Fruit fly (Drosophila melanogaster) whole organism: ENCODE results near the gene Cyt-c1L.

Experiments used
- CG8478 ChIP-seq: fragments of >200 bp; optimal IDR thresholded peaks from 2 replicates; lab custom pipeline; 2018; ENCODE audit warnings: inconsistent platforms
- Dll ChIP-seq: fragments of >200 bp; optimal IDR thresholded peaks from 2 replicates; lab custom pipeline; 2017
- EcR ChIP-seq, 2 experiments: fragments of >200 bp; optimal IDR thresholded peaks; 2 replicates each; lab custom pipeline; 2017; ENCODE audit warnings: missing biosample characterization in 2 of 2, missing genetic modification characterization in 2 of 2, missing genetic modification reagents in 2 of 2
- pan ChIP-seq: fragments of >200 bp; optimal IDR thresholded peaks from 2 replicates; lab custom pipeline; 2017
- psq ChIP-seq: fragments of >200 bp; optimal IDR thresholded peaks from 2 replicates; lab custom pipeline; 2017
- usp ChIP-seq: fragments of >200 bp; optimal IDR thresholded peaks from 2 replicates; lab custom pipeline; 2017; ENCODE audit warnings: missing biosample characterization, missing genetic modification characterization, mixed read lengths

Gene Cyt-c1L

DNA sequence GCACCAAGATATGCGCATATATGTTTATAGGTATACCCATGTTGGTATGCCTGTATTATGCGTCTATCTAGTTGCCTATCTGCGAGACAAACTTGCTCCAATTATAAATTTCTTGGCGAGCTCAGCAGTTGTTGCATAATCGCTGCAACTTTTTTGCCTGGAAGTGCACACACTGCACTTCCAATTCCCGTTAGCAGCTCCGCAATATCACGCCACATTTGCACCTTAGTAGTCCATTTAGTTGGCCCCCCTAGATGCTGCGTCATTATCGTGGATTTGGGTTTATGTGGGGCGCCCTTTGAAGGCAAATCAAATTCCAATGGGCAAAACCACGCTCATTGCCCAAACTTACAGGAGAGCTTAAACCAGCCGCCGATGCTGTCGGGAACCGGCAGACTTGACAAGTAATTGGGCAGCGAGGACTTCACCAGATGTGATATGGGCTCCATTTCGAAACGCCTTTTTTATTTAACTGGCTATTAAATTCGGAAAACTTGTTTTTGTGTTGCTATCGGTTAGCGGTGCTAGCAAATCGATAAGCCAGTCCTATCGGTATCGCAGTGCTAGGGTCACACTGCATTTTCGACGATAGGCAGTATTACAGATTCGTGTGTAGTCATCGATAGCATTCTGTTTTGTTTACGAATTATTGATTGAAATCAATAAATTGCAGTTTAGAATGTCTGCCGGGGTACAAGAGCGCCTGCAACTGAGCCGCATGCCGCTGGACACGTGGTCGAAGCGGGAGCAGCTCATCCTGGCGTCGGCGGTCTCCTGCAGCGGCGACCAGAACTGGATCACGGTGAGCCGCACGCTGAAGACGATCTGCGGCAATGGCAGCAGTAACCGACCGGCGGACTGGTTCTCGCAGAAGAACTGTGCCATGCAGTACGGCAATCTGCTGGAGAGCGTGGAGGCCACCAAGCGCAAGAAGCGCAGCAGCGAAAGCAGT lies 19.2 kb upstream of the Cyt-c1L start, which contains the start of the genes Cisd2 and Brd8:
Gene Cisd2, minus strand, starts transcription at position 538 of the 952 bp plus-strand sequence.
Gene Brd8, plus strand, starts transcription at position 595 of the 952 bp plus-strand sequence.
- no peak for TF ChIP-seq usp (GFP tag; lab: Kevin White, UChicago)
- no peak for TF ChIP-seq EcR (GFP tag; optimal IDR thresholded peaks at IDR 0.05; lab: Kevin White, UChicago)
- no peak for TF ChIP-seq CG8478 (lab: Kevin White, UChicago)
- no peak for TF ChIP-seq Dll
- no peak for TF ChIP-seq psq
- TF ChIP-seq pan (lab: Kevin White, UChicago) = no peak

DNA sequence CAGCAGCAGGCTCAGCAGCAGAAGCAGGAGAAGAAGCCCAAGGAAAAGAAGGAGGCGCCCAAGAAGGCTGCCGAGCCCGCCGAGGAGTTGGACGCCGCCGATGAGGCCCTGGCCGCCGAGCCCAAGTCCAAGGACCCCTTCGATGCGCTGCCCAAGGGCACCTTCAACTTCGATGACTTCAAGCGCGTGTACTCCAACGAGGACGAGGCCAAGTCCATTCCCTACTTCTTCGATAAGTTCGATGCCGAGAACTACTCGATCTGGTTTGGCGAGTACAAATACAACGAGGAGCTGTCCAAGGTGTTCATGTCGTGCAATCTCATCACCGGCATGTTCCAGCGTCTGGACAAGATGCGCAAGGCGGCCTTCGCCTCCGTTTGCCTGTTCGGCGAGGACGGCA lies 17.2 kb upstream of the Cyt-c1L start:
- TF ChIP-seq Dll (no peak), CG8478 (lab: Kevin White, UChicago) (no peak), usp (GFP tag; lab: Kevin White, UChicago) (no peak), psq (no peak), EcR (GFP tag; optimal IDR thresholded peaks at IDR 0.05; lab: Kevin White, UChicago) (no peak), pan (lab: Kevin White, UChicago) (no peak)

DNA sequence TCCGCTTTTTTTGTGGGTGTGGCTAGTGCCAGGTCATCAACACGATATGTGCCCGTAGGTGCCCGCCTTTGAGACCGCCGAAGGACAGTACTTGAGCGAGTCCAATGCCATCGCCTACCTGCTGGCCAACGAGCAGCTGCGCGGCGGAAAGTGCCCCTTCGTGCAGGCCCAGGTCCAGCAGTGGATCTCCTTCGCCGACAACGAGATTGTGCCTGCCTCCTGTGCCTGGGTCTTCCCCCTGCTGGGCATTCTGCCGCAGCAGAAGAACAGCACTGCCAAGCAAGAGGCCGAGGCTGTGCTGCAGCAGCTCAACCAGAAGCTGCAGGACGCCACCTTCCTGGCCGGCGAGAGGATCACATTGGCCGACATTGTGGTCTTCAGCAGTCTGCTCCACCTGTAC lies 16.7 kb upstream of the Cyt-c1L start:
- TF ChIP-seq usp (GFP tag; lab: Kevin White, UChicago) (no peak), EcR (GFP tag; optimal IDR thresholded peaks at IDR 0.05; lab: Kevin White, UChicago) (no peak), pan (lab: Kevin White, UChicago) (no peak), CG8478 (lab: Kevin White, UChicago) (no peak), psq (no peak)

DNA sequence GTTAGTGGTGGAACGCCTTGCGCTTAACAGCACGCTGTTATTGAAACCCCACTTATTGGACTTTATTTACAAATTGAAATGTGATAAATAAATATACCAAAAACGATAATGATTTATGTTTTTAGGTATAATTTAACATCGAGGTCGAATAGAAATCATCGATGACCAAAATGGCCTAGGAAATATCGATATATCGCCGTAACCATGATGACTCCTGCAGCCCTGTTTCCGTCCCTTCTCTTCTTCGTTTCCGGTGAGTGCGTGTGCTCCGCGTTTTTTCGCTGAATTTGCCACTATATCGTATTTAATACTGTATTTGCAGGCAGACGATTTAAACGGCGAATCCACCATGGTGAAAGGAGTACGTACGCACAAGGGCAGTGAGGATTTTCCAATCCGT lies 16.0 kb upstream of the Cyt-c1L start, which contains the start of gene eEF1gamma:
Gene eEF1gamma, plus strand, starts transcription at position 225 of the 400 bp plus-strand sequence.
- TF ChIP-seq EcR (GFP tag; optimal IDR thresholded peaks at IDR 0.05; lab: Kevin White, UChicago) (no peak), pan (lab: Kevin White, UChicago) (no peak), Dll (no peak), CG8478 (lab: Kevin White, UChicago) (no peak), psq (no peak), usp (GFP tag; lab: Kevin White, UChicago) (no peak)

DNA sequence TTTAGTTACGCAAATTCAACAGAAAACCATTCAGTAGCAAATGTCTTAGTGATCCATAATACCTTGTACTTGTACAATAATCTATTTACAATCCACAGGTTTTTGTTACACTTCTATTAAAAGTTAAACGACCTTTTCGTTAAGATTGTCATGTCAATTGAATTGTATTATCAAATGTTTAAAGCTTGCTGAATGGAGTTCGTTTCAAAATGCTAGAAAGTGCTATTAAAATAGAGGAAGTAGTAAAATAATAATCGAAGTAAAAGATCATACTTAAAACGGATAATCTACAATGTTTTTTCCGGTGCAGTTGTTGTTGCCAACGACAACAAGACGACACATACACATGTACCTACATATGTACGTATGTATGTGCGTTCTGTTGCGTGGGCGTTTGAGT lies 14.1 kb upstream of the Cyt-c1L start:
- TF ChIP-seq CG8478 (lab: Kevin White, UChicago) = no peak
- TF ChIP-seq usp (GFP tag; lab: Kevin White, UChicago) = no peak
- no peak for TF ChIP-seq pan (lab: Kevin White, UChicago)
- TF ChIP-seq Dll = no peak
- TF ChIP-seq EcR (GFP tag; optimal IDR thresholded peaks at IDR 0.05; lab: Kevin White, UChicago) = no peak
- TF ChIP-seq psq = no peak

DNA sequence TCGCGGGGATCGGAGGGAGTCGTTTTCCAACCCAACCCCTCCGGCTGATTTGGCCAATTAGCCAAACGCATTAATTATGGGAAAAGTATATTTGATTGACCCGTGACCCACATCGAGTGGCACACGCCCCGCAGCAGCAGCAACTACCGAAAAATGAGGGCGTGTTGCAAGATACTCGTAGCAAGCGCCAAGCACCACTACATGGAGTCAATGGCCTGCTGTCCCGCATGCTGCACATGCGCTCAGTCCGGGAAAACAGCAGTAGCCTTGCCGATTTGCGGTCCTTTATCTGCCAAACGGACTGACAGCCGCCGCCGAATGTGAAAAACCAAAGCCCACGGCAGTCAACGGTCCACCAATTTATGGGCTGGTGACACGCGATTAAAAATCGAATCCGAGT lies 13.4 kb upstream of the Cyt-c1L start:
- TF ChIP-seq pan (lab: Kevin White, UChicago) (no peak), EcR (GFP tag; optimal IDR thresholded peaks at IDR 0.05; lab: Kevin White, UChicago) (no peak), psq (no peak), Dll (no peak), usp (GFP tag; lab: Kevin White, UChicago) (no peak), CG8478 (lab: Kevin White, UChicago) (no peak)

DNA sequence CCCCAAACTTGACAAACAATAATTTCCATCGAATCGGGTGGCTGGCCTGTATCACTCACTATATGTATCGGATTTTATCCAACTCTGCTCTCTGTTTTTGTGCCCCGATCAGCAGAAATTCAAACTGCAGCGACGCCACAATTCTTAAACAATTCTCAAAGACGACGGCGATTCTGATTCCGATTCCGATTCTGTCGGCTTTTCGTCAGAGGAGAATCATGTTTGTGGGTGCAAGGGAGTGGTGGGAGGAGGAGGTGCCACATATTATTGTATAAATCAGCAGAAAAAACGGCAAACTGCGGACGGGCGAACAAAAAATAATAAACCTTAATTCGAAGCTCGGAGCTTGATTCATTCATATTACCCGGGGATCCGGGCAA lies 12.5 kb upstream of the Cyt-c1L start:
- no peak for TF ChIP-seq EcR (GFP tag; optimal IDR thresholded peaks at IDR 0.05; lab: Kevin White, UChicago)
- no peak for TF ChIP-seq Dll
- no peak for TF ChIP-seq psq
- no peak for TF ChIP-seq pan (lab: Kevin White, UChicago)
- TF ChIP-seq CG8478 (lab: Kevin White, UChicago) = no peak
- no peak for TF ChIP-seq usp (GFP tag; lab: Kevin White, UChicago)

DNA sequence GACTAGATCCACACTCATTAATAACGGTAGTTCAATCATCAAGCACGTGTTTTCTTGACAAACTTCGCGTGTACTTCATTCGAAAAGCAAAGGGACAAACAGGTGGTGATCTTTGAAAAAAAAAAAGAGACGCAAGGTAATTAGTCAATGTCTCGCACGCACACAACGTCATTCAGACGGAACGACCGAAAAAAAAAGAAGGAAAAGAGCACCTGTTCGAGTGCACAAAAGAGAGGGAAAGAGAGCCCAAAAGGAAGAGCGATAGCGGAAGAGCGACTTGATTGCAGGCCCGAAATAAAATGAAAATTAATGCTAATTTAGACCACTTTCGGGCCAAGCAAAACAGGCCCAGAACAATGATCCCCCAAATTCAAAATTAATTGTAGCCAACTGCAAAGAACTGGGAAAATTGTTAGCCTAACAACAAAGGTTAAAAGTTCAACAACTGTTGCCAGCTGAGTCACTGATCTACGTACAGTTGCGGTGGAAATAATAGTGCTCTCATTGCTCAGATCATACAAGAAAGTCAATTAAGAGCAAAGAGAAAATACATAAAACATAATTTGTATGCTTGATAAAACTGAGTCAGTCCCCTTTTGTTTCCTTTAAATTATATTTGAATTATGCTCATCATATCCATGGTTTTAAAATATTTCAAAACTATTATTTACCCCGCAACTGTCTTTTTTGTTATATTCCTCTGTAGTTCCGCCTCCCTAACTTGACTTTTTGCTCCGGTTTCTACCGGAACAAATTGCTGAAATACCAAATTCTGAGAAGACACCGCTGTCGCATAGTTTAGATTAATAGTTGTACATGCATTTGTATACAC lies 11.9 kb upstream of the Cyt-c1L start:
- TF ChIP-seq EcR (GFP tag; optimal IDR thresholded peaks at IDR 0.05; lab: Kevin White, UChicago) = no peak
- no peak for TF ChIP-seq Dll
- TF ChIP-seq usp (GFP tag; lab: Kevin White, UChicago) = no peak
- TF ChIP-seq psq = no peak
- TF ChIP-seq CG8478 (lab: Kevin White, UChicago) = no peak
- TF ChIP-seq pan (lab: Kevin White, UChicago) = no peak

DNA sequence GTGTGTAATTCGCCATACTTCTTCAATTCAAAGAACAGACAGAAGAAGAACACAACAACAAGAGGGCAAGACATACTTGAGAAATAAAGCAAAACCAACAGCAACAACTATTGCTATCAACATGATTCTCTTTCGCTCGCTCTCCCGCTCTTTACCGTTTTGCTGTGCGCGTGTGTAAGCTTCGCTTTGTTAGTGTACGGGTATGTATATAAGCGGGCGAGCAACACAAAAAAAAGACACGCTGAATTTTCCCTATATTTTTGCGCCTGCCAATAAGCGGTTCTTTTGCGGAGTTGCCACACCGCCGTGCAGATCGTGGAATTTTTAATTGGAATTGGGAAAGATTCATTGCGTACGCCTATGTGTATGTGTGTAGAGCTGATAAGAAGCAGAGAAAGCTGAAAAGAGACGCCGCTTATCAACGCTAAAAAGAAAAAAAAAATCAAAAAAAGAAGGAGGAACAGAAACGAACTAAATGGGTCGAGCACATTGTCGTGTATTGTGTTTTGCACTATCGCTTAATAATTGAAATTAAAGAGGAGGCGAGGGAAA lies 11.1 kb upstream of the Cyt-c1L start:
- TF ChIP-seq EcR (GFP tag; optimal IDR thresholded peaks at IDR 0.05; lab: Kevin White, UChicago) (no peak), psq (no peak), Dll (no peak), pan (lab: Kevin White, UChicago) (no peak), CG8478 (lab: Kevin White, UChicago) (no peak)

DNA sequence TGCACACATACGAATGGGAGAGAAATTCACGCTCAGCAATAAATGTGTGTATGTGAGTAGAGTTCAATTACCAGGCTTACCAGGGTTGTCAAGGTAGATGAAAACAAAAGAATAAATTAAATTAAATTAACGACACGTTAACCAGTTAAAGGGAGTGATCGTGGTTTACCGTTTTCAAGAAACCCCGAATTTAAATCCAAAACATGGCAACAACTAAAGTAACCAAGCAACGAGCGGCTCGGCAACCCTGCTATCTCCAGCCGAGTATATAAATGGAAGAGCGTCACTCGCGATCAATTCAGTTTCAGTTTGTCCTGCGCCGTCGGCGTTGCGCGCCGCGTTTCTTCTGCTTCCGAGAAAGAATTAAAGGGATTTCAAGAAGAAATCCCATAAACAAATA lies 10.3 kb upstream of the Cyt-c1L start:
- TF ChIP-seq EcR (GFP tag; optimal IDR thresholded peaks at IDR 0.05; lab: Kevin White, UChicago) = peak in 1 of 2 experiments; percentile 90
- TF ChIP-seq psq = no peak
- TF ChIP-seq Dll = peak; percentile 51

DNA sequence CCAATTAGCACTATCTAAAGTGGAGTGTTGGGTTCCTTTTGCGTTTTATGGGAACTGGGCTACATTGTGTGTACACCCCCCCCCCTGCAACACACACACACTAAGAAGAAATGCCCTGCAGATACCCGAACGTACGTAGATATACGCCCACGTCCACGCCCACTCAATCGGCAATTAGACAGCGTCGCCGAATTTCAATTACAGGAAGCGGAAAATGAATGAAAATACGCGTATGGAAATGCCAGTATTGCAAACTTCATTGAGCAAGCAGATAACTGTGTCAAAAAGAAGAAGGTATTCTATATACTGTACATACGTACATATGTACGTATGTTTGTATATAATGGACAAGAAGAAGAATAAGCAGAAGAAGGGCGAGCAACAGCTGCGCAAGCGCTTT lies 9.5 kb upstream of the Cyt-c1L start:
- TF ChIP-seq Dll (no peak), EcR (GFP tag; optimal IDR thresholded peaks at IDR 0.05; lab: Kevin White, UChicago) (no peak), CG8478 (lab: Kevin White, UChicago) (no peak), psq (no peak), usp (GFP tag; lab: Kevin White, UChicago) (no peak), pan (lab: Kevin White, UChicago) (no peak)
